Worm (Caenorhabditis elegans) whole organism, L4/young adult: Measurements from ENCODE around the gene tald-1.

Experiments used
- W03F9.2 ChIP-seq: fragments of 150-350 bp; optimal IDR thresholded peaks from 2 replicates; lab custom pipeline; 2014; ENCODE audit warnings: missing biosample characterization, missing genetic modification characterization
- dao-5 ChIP-seq: sonication (generic microtip); optimal IDR thresholded peaks from 2 replicates; lab custom pipeline; 2016; ENCODE audit warnings: missing genotype, missing genetic modification characterization, moderate library complexity, missing compliant biosample characterization
- him-1 ChIP-seq: sonication (generic microtip); optimal IDR thresholded peaks from 2 replicates; lab custom pipeline; 2016; ENCODE audit warnings: missing genotype, missing genetic modification reagents, missing genetic modification characterization, missing compliant biosample characterization

ce11 chrIV:4423026-4423425 is 36.6 kb downstream of the tald-1 start:
- no peak for TF ChIP-seq W03F9.2 (tag; lab: Kevin White, UChicago)
- no peak for TF ChIP-seq dao-5 (tag; lab: Kevin White, UChicago)
- TF ChIP-seq him-1 (tag; lab: Kevin White, UChicago), result no peak
